Fruit fly (Drosophila melanogaster) whole organism, pupa: Measurements from ENCODE around the gene CG32271.
A peak's percentile ranks its signal among the peaks of the same experiment; 100 is the strongest.

Source experiments
- CG10348 ChIP-seq: fragments of 200-800 bp; sonication (Bioruptor generic); IDR thresholded peaks from 2 replicates; pipeline ENCODE4 v1.3.6; 2022; ENCODE audit warnings: missing biosample characterization, missing genetic modification characterization
- CG12605 ChIP-seq: fragments of 200-800 bp; sonication (Bioruptor generic); IDR thresholded peaks from 2 replicates; pipeline ENCODE4 v1.3.6; 2022; ENCODE audit warnings: missing biosample characterization, missing genetic modification characterization
- CG13204 ChIP-seq: fragments of 200-800 bp; sonication (Bioruptor generic); optimal IDR thresholded peaks from 2 replicates; lab custom pipeline; 2018; ENCODE audit warnings: missing biosample characterization, mild to moderate bottlenecking, missing genetic modification characterization, moderate library complexity
- CG14655 ChIP-seq: fragments of 200-800 bp; sonication (Bioruptor generic); optimal IDR thresholded peaks from 3 replicates; lab custom pipeline; 2017; ENCODE audit warnings: mild to moderate bottlenecking, missing biosample characterization, missing genetic modification reagents, missing genetic modification characterization
- CG15710 ChIP-seq: fragments of 200-800 bp; sonication (Bioruptor generic); optimal IDR thresholded peaks from 2 replicates; lab custom pipeline; 2018; ENCODE audit warnings: missing biosample characterization, mild to moderate bottlenecking, missing genetic modification characterization, moderate library complexity
- CG17806 ChIP-seq: fragments of 200-800 bp; sonication (Bioruptor generic); optimal IDR thresholded peaks from 2 replicates; lab custom pipeline; 2018; ENCODE audit warnings: missing biosample characterization, mild to moderate bottlenecking, missing genetic modification characterization, moderate library complexity
- CG32121 ChIP-seq: fragments of 200-800 bp; sonication (Bioruptor generic); IDR thresholded peaks from 2 replicates; pipeline ENCODE4 v1.3.6; 2022; ENCODE audit warnings: missing biosample characterization, missing genetic modification characterization
- CG34367 ChIP-seq: fragments of 200-800 bp; sonication (Bioruptor generic); optimal IDR thresholded peaks from 2 replicates; lab custom pipeline; 2018; ENCODE audit warnings: missing biosample characterization, mild to moderate bottlenecking, missing genetic modification characterization
- CG4496 ChIP-seq: fragments of 200-800 bp; sonication (Bioruptor generic); IDR thresholded peaks from 3 replicates; pipeline ENCODE4 v1.3.6; 2022; ENCODE audit warnings: missing biosample characterization, missing genetic modification characterization
- CG8159 ChIP-seq: fragments of 200-800 bp; sonication (Bioruptor generic); optimal IDR thresholded peaks from 3 replicates; lab custom pipeline; 2018; ENCODE audit warnings: missing biosample characterization, mild to moderate bottlenecking, missing genetic modification characterization, moderate library complexity
- CG8301 ChIP-seq: fragments of 200-800 bp; sonication (Bioruptor generic); optimal IDR thresholded peaks from 2 replicates; lab custom pipeline; 2018; ENCODE audit warnings: missing biosample characterization, mild to moderate bottlenecking, missing genetic modification characterization
- CG9948 ChIP-seq: fragments of 200-800 bp; sonication (Bioruptor generic); optimal IDR thresholded peaks from 2 replicates; lab custom pipeline; 2018; ENCODE audit warnings: missing biosample characterization, mild to moderate bottlenecking, missing genetic modification characterization, moderate library complexity
- D1 ChIP-seq: fragments of 200-800 bp; sonication (Bioruptor generic); optimal IDR thresholded peaks from 2 replicates; lab custom pipeline; 2018; ENCODE audit warnings: missing biosample characterization, mild to moderate bottlenecking, missing genetic modification characterization, moderate library complexity
- EcR ChIP-seq: fragments of 200-800 bp; sonication (Bioruptor generic); optimal IDR thresholded peaks from 3 replicates; lab custom pipeline; 2019; ENCODE audit warnings: missing biosample characterization, missing genetic modification characterization, mild to moderate bottlenecking, moderate library complexity, missing genetic modification reagents
- Ets98B ChIP-seq: fragments of 200-800 bp; sonication (Bioruptor generic); IDR thresholded peaks from 2 replicates; pipeline ENCODE4 v1.3.6; 2022; ENCODE audit warnings: missing biosample characterization, missing genetic modification characterization
- Pif1A ChIP-seq: fragments of 200-800 bp; sonication (Bioruptor generic); optimal IDR thresholded peaks from 3 replicates; lab custom pipeline; 2016; ENCODE audit warnings: missing biosample characterization, missing genetic modification characterization
- Pif1B ChIP-seq: fragments of 200-800 bp; sonication (Bioruptor generic); optimal IDR thresholded peaks from 3 replicates; lab custom pipeline; 2016; ENCODE audit warnings: missing biosample characterization, missing genetic modification characterization
- Snoo ChIP-seq: fragments of 200-800 bp; sonication (Bioruptor generic); optimal IDR thresholded peaks from 3 replicates; lab custom pipeline; 2017; ENCODE audit warnings: missing biosample characterization, mild to moderate bottlenecking, missing genetic modification characterization, inconsistent platforms
- fd96Ca ChIP-seq: fragments of 200-800 bp; sonication (Bioruptor generic); IDR thresholded peaks from 3 replicates; pipeline ENCODE4 v1.3.6; 2022; ENCODE audit warnings: missing biosample characterization, missing genetic modification characterization
- gl ChIP-seq: fragments of 200-800 bp; sonication (Bioruptor generic); optimal IDR thresholded peaks from 2 replicates; lab custom pipeline; 2018; ENCODE audit warnings: missing biosample characterization, mild to moderate bottlenecking, missing genetic modification characterization
- rn ChIP-seq: fragments of 200-800 bp; sonication (Bioruptor generic); IDR thresholded peaks from 2 replicates; pipeline ENCODE4 v1.3.6; 2022; ENCODE audit warnings: missing biosample characterization, missing genetic modification characterization

Gene CG32271

DNA sequence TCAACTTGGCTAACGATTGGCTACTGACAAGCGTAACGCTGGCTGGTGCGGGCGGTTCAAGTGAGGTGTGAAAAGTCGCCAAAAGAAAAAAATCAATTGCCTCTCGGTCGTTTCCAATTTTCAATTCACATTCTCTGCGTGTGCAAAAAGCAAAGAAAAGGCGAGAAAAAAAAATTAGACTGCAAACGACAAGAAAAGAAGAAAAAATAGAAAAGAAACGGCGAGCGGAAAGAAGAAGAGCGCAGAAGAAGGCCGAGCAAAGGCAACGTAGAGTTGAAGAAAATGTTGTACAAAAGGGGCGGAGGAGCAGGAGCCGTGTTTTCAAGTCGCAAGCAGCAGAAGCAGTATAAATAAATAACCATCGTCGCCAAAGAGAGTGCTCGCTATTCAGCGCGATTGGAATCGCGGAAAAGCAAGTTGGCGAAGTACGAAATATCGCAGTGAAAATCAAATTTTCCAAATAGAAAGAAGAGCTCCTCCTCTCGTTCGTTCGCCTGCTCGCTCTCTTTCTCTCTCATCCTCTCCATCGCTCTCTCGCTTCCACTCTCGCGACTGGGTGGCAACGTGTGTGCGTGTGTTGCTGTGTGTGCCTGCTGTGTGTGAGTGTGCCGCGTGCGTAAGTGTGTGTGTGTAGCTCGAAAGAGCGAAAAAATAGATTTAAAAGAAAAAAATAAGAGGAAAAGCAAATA is 23.0 kb upstream of the CG32271 start:
- TF ChIP-seq fd96Ca (GFP tag; lab: Robert Waterston, UW), result peak; percentile 76; the same call in 2 of the 3 replicates
- peak; percentile 19 for TF ChIP-seq CG34367
- TF ChIP-seq D1 (tag; lab: Kevin White, UChicago), result no peak
- peak; percentile 50; the same call in 1 of the 2 replicates for TF ChIP-seq CG32121 (GFP tag; lab: Robert Waterston, UW)
- no peak for TF ChIP-seq Snoo
- TF ChIP-seq CG8301 (tag; lab: Kevin White, UChicago), result peak; percentile 16
- peak; percentile 65 for TF ChIP-seq Ets98B (GFP tag; lab: Robert Waterston, UW)
- TF ChIP-seq CG17806 (tag; lab: Kevin White, UChicago), result peak; percentile 22
- TF ChIP-seq CG9948 (tag; lab: Kevin White, UChicago), result no peak
- 0 out of 2 replicates have a peak, but pooled peaks have one; percentile 8 for TF ChIP-seq rn (GFP tag; lab: Robert Waterston, UW)
- TF ChIP-seq CG13204 (GFP tag; lab: Kevin White, UChicago), result peak; percentile 63
- TF ChIP-seq CG10348 (GFP tag; lab: Robert Waterston, UW), result no peak
- no peak for TF ChIP-seq Pif1A (GFP tag; lab: Kevin White, UChicago)
- no peak for TF ChIP-seq Pif1B
- peak; percentile 53 for TF ChIP-seq EcR (GFP tag; lab: Kevin White, UChicago)
- TF ChIP-seq CG15710 (tag; lab: Kevin White, UChicago), result peak; percentile 42
- TF ChIP-seq CG4496, result peak; percentile 58
- TF ChIP-seq CG12605, result peak; percentile 59
- no peak for TF ChIP-seq CG8159
- peak; percentile 52 for TF ChIP-seq CG14655
- peak; percentile 62 for TF ChIP-seq gl (tag; lab: Kevin White, UChicago)

- TF ChIP-seq CG12605 (no peak), Pif1B (no peak), CG10348 (GFP tag; lab: Robert Waterston, UW) (no peak), Ets98B (GFP tag; lab: Robert Waterston, UW) (no peak), CG15710 (tag; lab: Kevin White, UChicago) (no peak), CG13204 (GFP tag; lab: Kevin White, UChicago) (no peak), Snoo (no peak), CG17806 (tag; lab: Kevin White, UChicago) (no peak), rn (GFP tag; lab: Robert Waterston, UW) (no peak), EcR (GFP tag; lab: Kevin White, UChicago) (no peak), CG32121 (GFP tag; lab: Robert Waterston, UW) (no peak), CG8159 (no peak), CG34367 (no peak), CG14655 (no peak), Pif1A (GFP tag; lab: Kevin White, UChicago) (no peak), CG8301 (tag; lab: Kevin White, UChicago) (no peak), CG9948 (tag; lab: Kevin White, UChicago) (no peak)
Measured at dm6 chr3L:3224740-3225719, 22.1 kb upstream of the CG32271 start, which contains the start of gene Larp4B. TSS of gene Larp4B (plus strand) at chr3L:3224838.

DNA sequence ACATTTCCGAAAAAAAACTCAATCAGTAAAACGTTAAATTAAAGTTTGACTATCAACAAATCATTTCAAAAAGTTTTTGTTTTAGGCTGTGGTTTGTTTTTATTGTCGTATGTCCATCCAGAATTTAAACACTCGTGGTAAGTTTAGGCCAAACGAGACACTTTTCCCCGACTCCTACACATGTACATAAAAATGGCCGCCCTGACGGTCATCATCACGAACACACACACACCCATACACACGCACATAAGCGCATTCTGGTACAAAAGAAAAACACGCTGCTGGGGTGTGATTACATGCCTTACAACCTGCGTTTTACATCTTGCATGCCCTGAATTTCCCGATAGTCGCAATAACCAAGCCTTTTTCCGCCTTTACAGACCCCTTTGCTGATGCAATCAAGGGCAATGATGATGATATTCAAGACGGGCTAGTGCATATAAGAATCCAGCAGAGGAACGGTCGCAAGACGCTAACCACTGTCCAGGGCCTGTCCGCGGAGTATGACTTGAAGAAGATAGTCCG is 20.5 kb upstream of the CG32271 start:
- peak; percentile 39 for TF ChIP-seq EcR (GFP tag; lab: Kevin White, UChicago)
- no peak for TF ChIP-seq CG14655

dm6 chr3L:3222643-3223389 is 19.9 kb upstream of the CG32271 start, which contains the start of the genes RpL28 and eIF1:
TSS of gene RpL28 (minus strand) at chr3L:3222960.
TSS of gene eIF1 (plus strand) at chr3L:3223341.
- TF ChIP-seq CG13204 (GFP tag; lab: Kevin White, UChicago) (no peak), CG8301 (tag; lab: Kevin White, UChicago) (no peak), Pif1A (GFP tag; lab: Kevin White, UChicago) (no peak), rn (GFP tag; lab: Robert Waterston, UW) (peak; percentile 32; the same call in 1 of the 2 replicates), Pif1B (no peak), CG17806 (tag; lab: Kevin White, UChicago) (peak; percentile 35), CG14655 (no peak), EcR (GFP tag; lab: Kevin White, UChicago) (no peak), fd96Ca (GFP tag; lab: Robert Waterston, UW) (peak; percentile 39; the same call in 1 of the 3 replicates), Snoo (peak; percentile 93), CG4496 (peak; percentile 92), CG8159 (peak; percentile 67), CG34367 (peak; percentile 80), Ets98B (GFP tag; lab: Robert Waterston, UW) (peak; percentile 71), CG15710 (tag; lab: Kevin White, UChicago) (peak; percentile 74), CG32121 (GFP tag; lab: Robert Waterston, UW) (no peak), gl (tag; lab: Kevin White, UChicago) (peak; percentile 33), D1 (tag; lab: Kevin White, UChicago) (no peak), CG10348 (GFP tag; lab: Robert Waterston, UW) (no peak), CG9948 (tag; lab: Kevin White, UChicago) (peak; percentile 44), CG12605 (peak; percentile 53; the same call in 1 of the 2 replicates)
- TF ChIP-seq, all 21 proteins: peak for 12
